Fruit fly (Drosophila melanogaster) whole organism, wandering third instar larva: Measurements from ENCODE around the gene Irc.
A peak's percentile ranks its signal among the peaks of the same experiment; 100 is the strongest.

Source experiments
- CG32264 ChIP-seq: fragments of 200-800 bp; sonication (Bioruptor generic); optimal IDR thresholded peaks from 2 replicates; lab custom pipeline; 2016; ENCODE audit warnings: missing biosample characterization, missing genetic modification characterization
- Hnf4 ChIP-seq: fragments of 200-800 bp; sonication (Bioruptor generic); optimal IDR thresholded peaks from 2 replicates; lab custom pipeline; 2016; ENCODE audit warnings: missing biosample characterization, mild to moderate bottlenecking, missing genetic modification characterization
- Hr78 ChIP-seq: fragments of >200 bp; optimal IDR thresholded peaks from 2 replicates; lab custom pipeline; 2017; ENCODE audit warnings: missing biosample characterization, missing genetic modification characterization
- Jra ChIP-seq: sonication (Bioruptor generic); optimal IDR thresholded peaks from 2 replicates; lab custom pipeline; 2016; ENCODE audit warnings: missing biosample characterization, missing genetic modification characterization
- OdsH ChIP-seq: fragments of 200-800 bp; sonication (Bioruptor generic); optimal IDR thresholded peaks from 2 replicates; lab custom pipeline; 2016; ENCODE audit warnings: missing biosample characterization, mild to moderate bottlenecking, missing genetic modification characterization
- dmrt93B ChIP-seq: fragments of 200-800 bp; sonication (Bioruptor generic); optimal IDR thresholded peaks from 2 replicates; lab custom pipeline; 2018; ENCODE audit warnings: missing biosample characterization, mild to moderate bottlenecking, missing genetic modification characterization
- ey ChIP-seq: fragments of 200-800 bp; sonication (Bioruptor generic); optimal IDR thresholded peaks from 2 replicates; lab custom pipeline; 2016; ENCODE audit warnings: missing biosample characterization, missing genetic modification characterization
- fru ChIP-seq: fragments of 200-800 bp; sonication (Bioruptor generic); optimal IDR thresholded peaks from 3 replicates; lab custom pipeline; 2016; ENCODE audit warnings: missing biosample characterization, mild to moderate bottlenecking, missing genetic modification characterization
- h ChIP-seq: fragments of 200-800 bp; sonication (Bioruptor generic); optimal IDR thresholded peaks from 3 replicates; lab custom pipeline; 2016; ENCODE audit warnings: missing biosample characterization, mild to moderate bottlenecking, missing genetic modification characterization
- psq ChIP-seq: fragments of 200-800 bp; sonication (Bioruptor generic); optimal IDR thresholded peaks from 3 replicates; lab custom pipeline; 2017; ENCODE audit warnings: missing biosample characterization, mild to moderate bottlenecking, missing genetic modification characterization, moderate library complexity
- sv ChIP-seq: fragments of 200-800 bp; sonication (Bioruptor generic); optimal IDR thresholded peaks from 3 replicates; lab custom pipeline; 2016; ENCODE audit warnings: missing biosample characterization, missing genetic modification characterization
- tai ChIP-seq: sonication (Bioruptor generic); optimal IDR thresholded peaks from 2 replicates; lab custom pipeline; 2016; ENCODE audit warnings: missing biosample characterization, missing genetic modification characterization

dm6 chr3R:16985547-16985946 lies 17.1 kb upstream of the Irc start:
- TF ChIP-seq tai (GFP tag; lab: Kevin White, UChicago) (no peak), psq (GFP tag; lab: Kevin White, UChicago) (peak; percentile 39), h (GFP tag; lab: Kevin White, UChicago) (peak; percentile 35), Hnf4 (GFP tag; lab: Kevin White, UChicago) (peak; percentile 4), Hr78 (GFP tag; lab: Kevin White, UChicago) (no peak), OdsH (GFP tag; lab: Kevin White, UChicago) (peak; percentile 32), Jra (no peak), ey (GFP tag; lab: Kevin White, UChicago) (peak; percentile 50), dmrt93B (GFP tag; lab: Kevin White, UChicago) (peak; percentile 46), fru (GFP tag; lab: Kevin White, UChicago) (peak; percentile 66), sv (GFP tag; lab: Kevin White, UChicago) (no peak), CG32264 (GFP tag; lab: Kevin White, UChicago) (no peak)
